Worm (Caenorhabditis elegans): ENCODE results near the gene apl-1.

Gene apl-1

ce11 chrX:5119246-5119645 is 2.6 kb upstream of the apl-1 start (continued):
- no peak for TF ChIP-seq egl-44 (GFP tag; IDR thresholded peaks at IDR 0.05)
- no peak for TF ChIP-seq rpc-1 (optimal IDR thresholded peaks at IDR 0.05)
- no peak for TF ChIP-seq rpc-1 (tag; optimal IDR thresholded peaks at IDR 0.05)
- no peak for TF ChIP-seq ceh-91 (GFP tag; IDR thresholded peaks at IDR 0.05)
- no peak for TF ChIP-seq unc-62 (GFP tag; optimal IDR thresholded peaks at IDR 0.05)

- no peak for TF ChIP-seq nfya-2 (GFP tag; IDR thresholded peaks at IDR 0.05)
- TF ChIP-seq F37B4.10 (GFP tag; IDR thresholded peaks at IDR 0.05): no peak
- TF ChIP-seq ceh-40 (GFP tag; IDR thresholded peaks at IDR 0.05): no peak
- TF ChIP-seq lin-35 (GFP tag; optimal IDR thresholded peaks at IDR 0.05): peak in 1 of 3 experiments; percentile 62
- no peak for TF ChIP-seq dpl-1 (GFP tag; optimal IDR thresholded peaks at IDR 0.05)
- no peak for TF ChIP-seq dox-1 (GFP tag; IDR thresholded peaks at IDR 0.05)
Observed at ce11 chrX:5117571-5117970, 905 bp upstream of the apl-1 start.

DNA sequence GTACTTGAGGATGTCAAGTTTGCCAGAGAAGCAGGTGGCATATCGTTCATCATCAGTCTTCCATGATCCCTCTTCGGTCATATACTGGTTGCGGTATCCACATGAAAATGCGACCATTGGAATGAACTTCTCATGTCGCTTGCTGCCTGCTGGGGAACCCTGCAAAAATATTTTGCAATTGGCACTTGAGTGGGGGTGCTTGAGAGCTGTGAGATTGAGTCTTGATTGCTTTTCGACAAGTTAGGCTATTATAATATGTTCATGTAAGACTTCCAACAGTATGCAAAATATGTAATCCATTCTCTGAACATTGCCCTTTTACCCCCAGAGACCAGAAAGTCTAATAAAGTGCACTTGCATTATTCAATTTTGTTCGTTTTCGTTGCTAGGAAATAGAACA is 486 bp downstream of the apl-1 start:
- TF ChIP-seq nhr-80 (tag; optimal IDR thresholded peaks at IDR 0.05) (no peak), ceh-27 (GFP tag; optimal IDR thresholded peaks at IDR 0.05) (peak; percentile 55), hrde-1 (tag; optimal IDR thresholded peaks at IDR 0.05; ENCODE audit: borderline replicate concordance) (no peak), ets-4 (GFP tag; optimal IDR thresholded peaks at IDR 0.05) (peak; percentile 50), dox-1 (GFP tag; IDR thresholded peaks at IDR 0.05) (no peak), madf-3 (GFP tag; IDR thresholded peaks at IDR 0.05) (0 out of 2 replicates have a peak, but pooled peaks have one; percentile 71)

DNA sequence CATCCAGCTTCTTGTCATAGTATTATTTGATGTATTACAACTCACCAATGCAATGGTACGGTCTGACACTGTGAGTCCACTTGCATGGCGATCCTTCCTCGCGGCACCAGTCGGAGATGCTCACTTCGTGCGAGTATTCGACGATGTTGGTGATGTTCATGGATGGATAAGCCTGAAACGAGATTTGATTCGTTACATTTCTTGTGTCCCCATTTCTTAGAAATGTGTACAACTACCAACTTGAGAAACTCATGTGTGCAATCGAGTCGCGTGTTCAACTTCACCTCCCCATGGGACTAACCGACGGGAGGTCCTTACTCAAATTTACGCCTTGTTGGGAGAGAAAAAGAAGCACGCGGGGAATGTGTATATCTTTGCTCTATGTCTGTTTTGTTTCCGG is 1.2 kb downstream of the apl-1 start:
- TF ChIP-seq rcor-1 (GFP tag; IDR thresholded peaks at IDR 0.05): no peak
- no peak for TF ChIP-seq die-1 (tag; optimal IDR thresholded peaks at IDR 0.05)
- TF ChIP-seq lin-26 (GFP tag; IDR thresholded peaks at IDR 0.05): no peak
- TF ChIP-seq F52B5.7 (tag; optimal IDR thresholded peaks at IDR 0.05): no peak
- TF ChIP-seq ztf-22 (GFP tag; optimal IDR thresholded peaks at IDR 0.05): no peak
- no peak for TF ChIP-seq Y79H2A.3 (GFP tag; conservative IDR thresholded peaks at IDR 0.05)
- TF ChIP-seq Y53F4B.3 (GFP tag; IDR thresholded peaks at IDR 0.05): no peak
- TF ChIP-seq efl-1 (GFP tag; optimal IDR thresholded peaks at IDR 0.05): no peak
- TF ChIP-seq nhr-27 (tag; optimal IDR thresholded peaks at IDR 0.05): no peak

DNA sequence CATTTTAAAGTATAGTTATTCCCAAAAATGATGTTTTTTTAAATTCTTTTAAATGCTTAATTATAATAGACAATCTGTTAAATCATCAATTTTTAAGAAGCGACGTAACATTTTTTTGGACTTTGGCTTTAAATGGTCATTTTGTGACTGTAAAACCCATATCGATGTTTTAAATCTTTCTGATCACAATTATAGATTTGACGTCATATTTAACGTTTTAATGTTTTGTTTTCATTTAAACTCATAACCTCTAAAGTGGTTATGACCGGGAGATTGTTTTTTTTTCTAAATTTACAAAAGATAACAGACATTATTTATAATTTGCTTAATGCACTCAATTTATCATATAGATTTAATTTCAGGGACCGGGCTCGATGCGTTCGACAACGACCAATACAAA is 4.8 kb downstream of the apl-1 start:
- TF ChIP-seq efl-1 (GFP tag; optimal IDR thresholded peaks at IDR 0.05) (no peak), madf-8 (GFP tag; conservative IDR thresholded peaks at IDR 0.05) (no peak), bed-1 (GFP tag; IDR thresholded peaks at IDR 0.05) (no peak), B0336.3 (GFP tag; IDR thresholded peaks at IDR 0.05) (no peak), nfyb-1 (GFP tag; IDR thresholded peaks at IDR 0.05) (no peak), ceh-79 (tag; optimal IDR thresholded peaks at IDR 0.05) (no peak), nfya-2 (GFP tag; IDR thresholded peaks at IDR 0.05) (no peak)

ce11 chrX:5109130-5109529 is 7.5 kb downstream of the apl-1 start, which contains the start of gene C42D8.1:
TSS of gene C42D8.1 (plus strand) at chrX:5109506.
- no peak for TF ChIP-seq mcd-1 (GFP tag; IDR thresholded peaks at IDR 0.05)
- no peak for TF ChIP-seq mes-4 (tag; optimal IDR thresholded peaks at IDR 0.05)
- TF ChIP-seq nhr-80 (tag; optimal IDR thresholded peaks at IDR 0.05): peak; percentile 64
- no peak for TF ChIP-seq him-1 (tag; optimal IDR thresholded peaks at IDR 0.05)

Measured in whole organism, young adult.